Worm (Caenorhabditis elegans): ENCODE measurements around the gene C27F2.10.

DNA sequence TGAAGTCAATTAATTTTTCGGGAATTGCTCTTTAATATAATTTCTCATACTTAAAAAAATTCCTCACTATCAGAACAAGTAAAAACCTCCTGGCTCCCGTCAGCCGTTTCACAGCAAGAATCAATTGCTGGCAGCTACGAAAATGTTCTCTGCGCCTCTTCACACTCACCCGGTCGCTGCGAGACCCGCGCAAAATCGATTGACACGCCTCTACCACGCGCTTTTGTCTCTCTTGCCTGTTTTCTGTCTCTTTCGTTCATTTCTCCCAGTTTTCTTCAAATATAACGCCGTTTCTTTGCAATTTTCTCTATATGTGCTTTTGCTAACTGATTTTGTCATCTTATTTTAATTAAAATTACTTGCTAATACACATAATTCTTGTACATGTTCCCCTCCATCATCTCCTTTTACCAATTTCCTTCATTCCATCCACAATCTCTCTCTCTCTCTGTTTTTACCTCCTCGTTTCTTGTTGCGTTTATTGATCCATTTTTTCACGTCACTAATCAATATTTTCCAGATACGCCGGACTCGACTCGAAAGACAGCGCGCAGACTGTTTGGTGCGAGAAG lies 37.8 kb upstream of the C27F2.10 start, which contains the start of gene pcf-11:
- TF ChIP-seq elt-1 (tag; optimal IDR thresholded peaks at IDR 0.05) = no peak
- no peak for TF ChIP-seq fkh-10 (GFP tag; optimal IDR thresholded peaks at IDR 0.05)

Measured in whole organism, L3 larva.